Worm (Caenorhabditis elegans) whole organism, young adult: Measurements from ENCODE around the gene K07D4.4.
"Not testable (repeated sequence)": the region's sequence is repeated elsewhere in the genome, so short reads cannot be mapped to it uniquely, and the experiment has no call there.

Source experiments
- B0019.2 ChIP-seq: fragments of 200-800 bp; sonication (Bioruptor generic); conservative IDR thresholded peaks from 2 replicates; pipeline ENCODE4 v1.3.6; 2022; ENCODE audit warnings: missing genetic modification reagents, missing genetic modification characterization, missing compliant biosample characterization
- B0261.1 ChIP-seq: sonication (generic microtip); optimal IDR thresholded peaks from 2 replicates; lab custom pipeline; 2016; ENCODE audit warnings: mild to moderate bottlenecking, missing genetic modification characterization, moderate library complexity, missing compliant biosample characterization
- C06A6.2 ChIP-seq: fragments of 200-800 bp; sonication (Bioruptor generic); conservative IDR thresholded peaks from 2 replicates; pipeline ENCODE4 v1.3.6; 2022; ENCODE audit warnings: missing genetic modification characterization, missing compliant biosample characterization
- D2030.7 ChIP-seq: fragments of 200-800 bp; sonication (Bioruptor generic); IDR thresholded peaks from 2 replicates; pipeline ENCODE4 v1.3.6; 2022; ENCODE audit warnings: missing genetic modification reagents, missing genetic modification characterization, missing compliant biosample characterization
- F39B2.1 ChIP-seq: fragments of 200-800 bp; sonication (Bioruptor generic); IDR thresholded peaks from 2 replicates; pipeline ENCODE4 v1.3.6; 2022; ENCODE audit warnings: missing genetic modification reagents, missing genetic modification characterization, missing compliant biosample characterization
- K11D2.4 ChIP-seq: fragments of 200-800 bp; sonication (Bioruptor generic); IDR thresholded peaks from 2 replicates; pipeline ENCODE4 v1.3.6; 2022; ENCODE audit warnings: missing genetic modification reagents, missing genetic modification characterization, missing compliant biosample characterization
- K12H6.12 ChIP-seq: fragments of 200-800 bp; sonication (Bioruptor generic); optimal IDR thresholded peaks from 2 replicates; lab custom pipeline; 2018; ENCODE audit warnings: mild to moderate bottlenecking, missing genetic modification characterization, missing compliant biosample characterization
- T07F8.4 ChIP-seq: sonication (generic microtip); optimal IDR thresholded peaks from 2 replicates; lab custom pipeline; 2016; ENCODE audit warnings: mild to moderate bottlenecking, missing genetic modification characterization, moderate library complexity, missing compliant biosample characterization
- T26A5.8 ChIP-seq: sonication (generic microtip); optimal IDR thresholded peaks from 2 replicates; lab custom pipeline; 2016; ENCODE audit warnings: missing genetic modification characterization, missing compliant biosample characterization
- Y53F4B.3 ChIP-seq: fragments of 200-800 bp; sonication (Bioruptor generic); IDR thresholded peaks from 2 replicates; pipeline ENCODE4 v1.3.6; 2022; ENCODE audit warnings: missing genetic modification reagents, missing genetic modification characterization, missing compliant biosample characterization
- Y79H2A.3 ChIP-seq: fragments of 200-800 bp; sonication (Bioruptor generic); conservative IDR thresholded peaks from 2 replicates; pipeline ENCODE4 v1.3.6; 2022; ENCODE audit warnings: missing genetic modification reagents, missing genetic modification characterization, missing compliant biosample characterization
- ama-1 ChIP-seq, 3 experiments: fragments of 150-350 bp in 1 of 3; sonication (generic microtip) in 2 of 3; optimal IDR thresholded peaks; 2 replicates each; lab custom pipeline; 2014 to 2018; ENCODE audit warnings: missing biosample characterization in 2 of 3, missing genetic modification characterization in 2 of 3, missing genetic modification reagents in 2 of 3
- atf-7 ChIP-seq: sonication (generic microtip); optimal IDR thresholded peaks from 2 replicates; lab custom pipeline; 2017; ENCODE audit warnings: mild to moderate bottlenecking, missing genetic modification characterization, missing compliant biosample characterization
- bed-1 ChIP-seq: fragments of 200-800 bp; sonication (Bioruptor generic); IDR thresholded peaks from 2 replicates; pipeline ENCODE4 v1.3.6; 2022; ENCODE audit warnings: missing genetic modification reagents, missing genetic modification characterization, missing compliant biosample characterization
- bed-2 ChIP-seq: fragments of 200-800 bp; sonication (Bioruptor generic); IDR thresholded peaks from 2 replicates; pipeline ENCODE4 v1.3.6; 2022; ENCODE audit warnings: missing genetic modification reagents, missing genetic modification characterization, missing compliant biosample characterization
- cebp-2 ChIP-seq: fragments of 200-800 bp; sonication (Bioruptor generic); IDR thresholded peaks from 2 replicates; pipeline ENCODE4 v1.3.6; 2022; ENCODE audit warnings: missing genetic modification characterization, missing compliant biosample characterization
- ceh-58 ChIP-seq: fragments of 200-800 bp; sonication (Bioruptor generic); IDR thresholded peaks from 2 replicates; pipeline ENCODE4 v1.3.6; 2022; ENCODE audit warnings: missing genetic modification characterization, missing compliant biosample characterization
- die-1 ChIP-seq: sonication (generic microtip); optimal IDR thresholded peaks from 2 replicates; lab custom pipeline; 2016; ENCODE audit warnings: missing genotype, mild to moderate bottlenecking, missing genetic modification characterization, missing compliant biosample characterization
- dox-1 ChIP-seq: fragments of 200-800 bp; sonication (Bioruptor generic); IDR thresholded peaks from 2 replicates; pipeline ENCODE4 v1.3.6; 2022; ENCODE audit warnings: missing genetic modification reagents, missing genetic modification characterization, missing compliant biosample characterization
- dpl-1 ChIP-seq: fragments of 150-350 bp; optimal IDR thresholded peaks from 2 replicates; lab custom pipeline; 2014; ENCODE audit warnings: missing biosample characterization, missing genetic modification reagents, missing genetic modification characterization
- egrh-3 ChIP-seq: fragments of 200-800 bp; sonication (Bioruptor generic); IDR thresholded peaks from 2 replicates; pipeline ENCODE4 v1.3.6; 2022; ENCODE audit warnings: missing genetic modification reagents, missing genetic modification characterization, missing compliant biosample characterization
- ekl-4 ChIP-seq: fragments of 200-800 bp; sonication (Bioruptor generic); IDR thresholded peaks from 2 replicates; pipeline ENCODE4 v1.3.6; 2022; ENCODE audit warnings: missing genetic modification reagents, missing genetic modification characterization, missing compliant biosample characterization
- ets-4 ChIP-seq: fragments of 200-800 bp; sonication (Bioruptor generic); optimal IDR thresholded peaks from 2 replicates; lab custom pipeline; 2018; ENCODE audit warnings: mild to moderate bottlenecking, missing genetic modification characterization, missing compliant biosample characterization
- fkh-3 ChIP-seq: sonication (generic microtip); optimal IDR thresholded peaks from 2 replicates; lab custom pipeline; 2016; ENCODE audit warnings: mild to moderate bottlenecking, missing genetic modification characterization, missing compliant biosample characterization
- gei-17 ChIP-seq: fragments of 200-800 bp; sonication (Bioruptor generic); optimal IDR thresholded peaks from 2 replicates; lab custom pipeline; 2018; ENCODE audit warnings: mild to moderate bottlenecking, missing genetic modification characterization, missing compliant biosample characterization
- hrde-1 ChIP-seq: sonication (generic microtip); optimal IDR thresholded peaks from 2 replicates; lab custom pipeline; 2016; ENCODE audit warnings: missing genetic modification characterization, mild to moderate bottlenecking, missing compliant biosample characterization, moderate library complexity, missing genotype, missing genetic modification reagents, borderline replicate concordance
- lin-54 ChIP-seq: fragments of 200-800 bp; sonication (Bioruptor generic); optimal IDR thresholded peaks from 2 replicates; lab custom pipeline; 2018; ENCODE audit warnings: mild to moderate bottlenecking, missing genetic modification characterization, missing compliant biosample characterization
- lsl-1 ChIP-seq: fragments of 200-800 bp; sonication (Bioruptor generic); optimal IDR thresholded peaks from 2 replicates; lab custom pipeline; 2018; ENCODE audit warnings: mild to moderate bottlenecking, missing genetic modification characterization, moderate library complexity, missing compliant biosample characterization
- lsy-27 ChIP-seq: sonication (generic microtip); optimal IDR thresholded peaks from 2 replicates; lab custom pipeline; 2017; ENCODE audit warnings: missing genetic modification characterization, mild to moderate bottlenecking, missing compliant biosample characterization, antibody characterized with exemption, missing genotype, borderline replicate concordance; ENCODE audit not compliant: insufficient read depth
- madf-10 ChIP-seq: sonication (generic microtip); optimal IDR thresholded peaks from 2 replicates; lab custom pipeline; 2016; ENCODE audit warnings: mild to moderate bottlenecking, missing genetic modification characterization, missing compliant biosample characterization
- madf-6 ChIP-seq: fragments of 200-800 bp; sonication (Bioruptor generic); IDR thresholded peaks from 2 replicates; pipeline ENCODE4 v1.3.6; 2022; ENCODE audit warnings: missing genetic modification reagents, missing genetic modification characterization, missing compliant biosample characterization
- mcd-1 ChIP-seq: fragments of 200-800 bp; sonication (Bioruptor generic); IDR thresholded peaks from 2 replicates; pipeline ENCODE4 v1.3.6; 2022; ENCODE audit warnings: missing genetic modification reagents, missing genetic modification characterization, missing compliant biosample characterization
- mel-28 ChIP-seq: sonication (generic microtip); optimal IDR thresholded peaks from 2 replicates; lab custom pipeline; 2016; ENCODE audit warnings: borderline replicate concordance, mild to moderate bottlenecking, missing genetic modification characterization, missing compliant biosample characterization
- nfya-1 ChIP-seq: sonication (generic microtip); optimal IDR thresholded peaks from 2 replicates; lab custom pipeline; 2017; ENCODE audit warnings: antibody characterized with exemption, missing compliant biosample characterization, missing genetic modification characterization, borderline replicate concordance; ENCODE audit not compliant: insufficient read depth
- nfyb-1 ChIP-seq: fragments of 200-800 bp; sonication (Bioruptor generic); IDR thresholded peaks from 2 replicates; pipeline ENCODE4 v1.3.6; 2022; ENCODE audit warnings: missing genetic modification reagents, missing genetic modification characterization, missing compliant biosample characterization
- nhr-27 ChIP-seq: fragments of 200-800 bp; sonication (Bioruptor generic); optimal IDR thresholded peaks from 2 replicates; lab custom pipeline; 2018; ENCODE audit warnings: mild to moderate bottlenecking, missing genetic modification characterization, moderate library complexity, missing compliant biosample characterization
- nhr-80 ChIP-seq: sonication (generic microtip); optimal IDR thresholded peaks from 2 replicates; lab custom pipeline; 2016; ENCODE audit warnings: missing genetic modification characterization, missing compliant biosample characterization
- sdz-38 ChIP-seq: sonication (generic microtip); optimal IDR thresholded peaks from 2 replicates; lab custom pipeline; 2016; ENCODE audit warnings: missing genotype, missing genetic modification characterization, missing compliant biosample characterization
- snpc-4 ChIP-seq, 5 experiments: fragments of 150-350 bp in 1 of 5; sonication (generic microtip) in 4 of 5; optimal IDR thresholded peaks; 2 replicates each; lab custom pipeline; 2014 to 2018; ENCODE audit warnings: missing genetic modification characterization in 5 of 5, missing biosample characterization in 3 of 5, antibody characterized with exemption in 2 of 5, mild to moderate bottlenecking in 2 of 5, missing compliant biosample characterization in 2 of 5, missing genotype in 2 of 5, moderate library complexity in 2 of 5, missing genetic modification reagents in 1 of 5
- unc-62 ChIP-seq: fragments of 150-350 bp; optimal IDR thresholded peaks from 2 replicates; lab custom pipeline; 2014; ENCODE audit warnings: missing biosample characterization, missing genetic modification reagents, missing genetic modification characterization
- xnd-1 ChIP-seq: sonication (generic microtip); optimal IDR thresholded peaks from 2 replicates; lab custom pipeline; 2016; ENCODE audit warnings: missing genotype, missing genetic modification reagents, missing genetic modification characterization, missing compliant biosample characterization
- zfh-2 ChIP-seq: fragments of 200-800 bp; sonication (Bioruptor generic); conservative IDR thresholded peaks from 2 replicates; pipeline ENCODE4 v1.3.6; 2022; ENCODE audit warnings: missing genetic modification reagents, missing genetic modification characterization, missing compliant biosample characterization
- ztf-22 ChIP-seq: fragments of 200-800 bp; sonication (Bioruptor generic); optimal IDR thresholded peaks from 2 replicates; lab custom pipeline; 2018; ENCODE audit warnings: mild to moderate bottlenecking, missing genetic modification characterization, moderate library complexity, missing compliant biosample characterization

Gene K07D4.4

DNA sequence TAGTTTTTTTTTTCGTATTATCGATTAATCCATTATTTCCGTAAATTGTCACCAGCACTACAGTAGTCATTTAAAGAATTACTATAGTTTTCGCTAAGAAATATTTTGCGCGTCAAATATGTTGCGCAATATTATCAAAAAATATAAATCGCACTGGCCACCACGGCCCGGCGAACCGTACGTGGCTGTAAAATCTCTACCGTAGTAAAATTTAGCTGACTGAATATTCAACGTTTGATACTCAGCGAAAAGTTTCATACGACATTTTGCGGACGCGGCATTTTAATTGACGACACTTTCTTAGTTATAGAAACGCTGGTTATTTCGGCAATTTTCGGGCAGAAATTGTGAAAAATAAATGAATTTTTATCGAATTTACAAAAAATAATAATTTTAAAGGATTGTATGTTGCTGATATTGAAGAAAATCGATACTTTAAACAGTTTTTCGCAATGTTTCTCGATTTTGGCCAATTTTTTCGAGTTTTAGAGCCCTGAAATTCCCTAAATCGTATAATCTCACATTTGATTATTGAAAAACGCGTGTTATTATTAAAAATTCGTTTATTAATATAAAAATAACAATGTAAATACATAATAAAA lies 15.7 kb upstream of the K07D4.4 start (continued):
- TF ChIP-seq K12H6.12 (tag; lab: Kevin White, UChicago) (peak; percentile 26), xnd-1 (tag; lab: Kevin White, UChicago) (peak; percentile 71), D2030.7 (peak; percentile 92), snpc-4 (tag; optimal IDR thresholded peaks at IDR 0.05; lab: Kevin White, UChicago) (peak in 2 of 4 experiments; percentile 22 to 45), ceh-58 (GFP tag; lab: Robert Waterston, UW) (0 out of 2 replicates have a peak, but pooled peaks have one; percentile 82), bed-1 (peak; percentile 96)
- TF ChIP-seq snpc-4 (GFP tag; optimal IDR thresholded peaks at IDR 0.05; lab: Kevin White, UChicago) = not testable (repeated sequence)

- TF ChIP-seq Y53F4B.3 (no peak), T07F8.4 (tag; lab: Kevin White, UChicago) (no peak), ets-4 (GFP tag; lab: Kevin White, UChicago) (no peak), die-1 (tag; lab: Kevin White, UChicago) (no peak)
These were observed 13.2 kb upstream of the K07D4.4 start, which contains the start of gene K07D4.2 for ce11 chrII:4045396-4045795. TSS of gene K07D4.2 (minus strand) at chrII:4045496.

ce11 chrII:4044349-4044748 lies 12.2 kb upstream of the K07D4.4 start, which contains the start of gene rpn-11:
TSS of gene rpn-11 (minus strand) at chrII:4044546.
- TF ChIP-seq C06A6.2 (GFP tag; lab: Robert Waterston, UW) (peak; percentile 64; the same call in 1 of the 2 replicates), T26A5.8 (tag; lab: Kevin White, UChicago) (no peak), mcd-1 (GFP tag; lab: Robert Waterston, UW) (peak; percentile 91), egrh-3 (GFP tag; lab: Robert Waterston, UW) (no peak), zfh-2 (GFP tag; lab: Robert Waterston, UW) (no peak), nhr-27 (tag; lab: Kevin White, UChicago) (no peak), fkh-3 (tag; lab: Kevin White, UChicago) (no peak), lsl-1 (GFP tag; lab: Kevin White, UChicago) (peak; percentile 77), ztf-22 (no peak), ekl-4 (GFP tag; lab: Robert Waterston, UW) (peak; percentile 72), hrde-1 (tag; lab: Kevin White, UChicago) (no peak), sdz-38 (tag; lab: Kevin White, UChicago) (no peak), bed-2 (GFP tag; lab: Robert Waterston, UW) (peak; percentile 10; the same call in 1 of the 2 replicates), madf-6 (GFP tag; lab: Robert Waterston, UW) (peak; percentile 93), Y79H2A.3 (GFP tag; lab: Robert Waterston, UW) (0 out of 2 replicates have a peak, but pooled peaks have one; percentile 46), unc-62 (GFP tag; lab: Kevin White, UChicago) (no peak), nhr-80 (tag; lab: Kevin White, UChicago) (peak; percentile 12), ama-1 (optimal IDR thresholded peaks at IDR 0.05; lab: Kevin White, UChicago) (no peak), ama-1 (GFP tag; optimal IDR thresholded peaks at IDR 0.05; lab: Kevin White, UChicago) (no peak), dpl-1 (GFP tag; lab: Kevin White, UChicago) (peak; percentile 96), dox-1 (peak; percentile 92), mel-28 (no peak), nfya-1 (tag; lab: Kevin White, UChicago) (no peak), lsy-27 (no peak), B0261.1 (tag; lab: Kevin White, UChicago) (peak; percentile 5), nfyb-1 (GFP tag; lab: Robert Waterston, UW) (peak; percentile 87), madf-10 (tag; lab: Kevin White, UChicago) (peak; percentile 1), atf-7 (peak; percentile 54), F39B2.1 (GFP tag; lab: Robert Waterston, UW) (no peak), gei-17 (GFP tag; lab: Kevin White, UChicago) (peak; percentile 17), K11D2.4 (GFP tag; lab: Robert Waterston, UW) (peak; percentile 85), B0019.2 (peak; percentile 65), T07F8.4 (tag; lab: Kevin White, UChicago) (no peak), lin-54 (GFP tag; lab: Kevin White, UChicago) (peak; percentile 98), cebp-2 (no peak), Y53F4B.3 (no peak)
